Fruit fly (Drosophila melanogaster) whole organism, embryonic: ENCODE data around the gene Drs.
A peak's percentile ranks its signal among the peaks of the same experiment; 100 is the strongest.

ENCODE experiments used
- ATbp ChIP-seq: fragments of 200-800 bp; sonication (Bioruptor generic); optimal IDR thresholded peaks from 2 replicates; lab custom pipeline; 2017; ENCODE audit warnings: missing biosample characterization, mild to moderate bottlenecking, missing genetic modification characterization, missing genetic modification reagents
- Antp ChIP-seq: fragments of 200-800 bp; sonication (Bioruptor generic); optimal IDR thresholded peaks from 3 replicates; lab custom pipeline; 2016; ENCODE audit warnings: missing biosample characterization, missing genetic modification characterization
- Asciz ChIP-seq: fragments of 200-800 bp; sonication (Bioruptor generic); optimal IDR thresholded peaks from 2 replicates; lab custom pipeline; 2017; ENCODE audit warnings: missing biosample characterization, mild to moderate bottlenecking, missing genetic modification characterization, missing genetic modification reagents
- B-H2 ChIP-seq: fragments of 200-800 bp; sonication (Bioruptor generic); optimal IDR thresholded peaks from 2 replicates; lab custom pipeline; 2018; ENCODE audit warnings: missing biosample characterization, mild to moderate bottlenecking, missing genetic modification characterization
- CG11560 ChIP-seq: fragments of 200-800 bp; sonication (Bioruptor generic); IDR thresholded peaks from 3 replicates; pipeline ENCODE4 v1.3.6; 2022; ENCODE audit warnings: missing biosample characterization, missing genetic modification characterization
- CG14050 ChIP-seq: fragments of 200-800 bp; sonication (Bioruptor generic); IDR thresholded peaks from 3 replicates; pipeline ENCODE4 v1.3.6; 2022; ENCODE audit warnings: missing biosample characterization, missing genetic modification characterization
- CG17385 ChIP-seq: fragments of 200-800 bp; sonication (Bioruptor generic); optimal IDR thresholded peaks from 3 replicates; lab custom pipeline; 2018; ENCODE audit warnings: missing biosample characterization, mild to moderate bottlenecking, missing genetic modification characterization
- CG17802 ChIP-seq: fragments of 200-800 bp; sonication (Bioruptor generic); optimal IDR thresholded peaks from 2 replicates; lab custom pipeline; 2018; ENCODE audit warnings: missing biosample characterization, mild to moderate bottlenecking, missing genetic modification characterization, moderate library complexity
- CG1792 ChIP-seq: fragments of 200-800 bp; sonication (Bioruptor generic); optimal IDR thresholded peaks from 2 replicates; lab custom pipeline; 2016; ENCODE audit warnings: missing biosample characterization, missing genetic modification characterization
- CG18599 ChIP-seq: fragments of 200-800 bp; sonication (Bioruptor generic); optimal IDR thresholded peaks from 3 replicates; lab custom pipeline; 2017; ENCODE audit warnings: missing biosample characterization, missing genetic modification characterization, mild to moderate bottlenecking, moderate library complexity, missing genetic modification reagents
- CG2120 ChIP-seq: fragments of 200-800 bp; sonication (Bioruptor generic); optimal IDR thresholded peaks from 3 replicates; lab custom pipeline; 2016; ENCODE audit warnings: missing biosample characterization, missing genetic modification characterization
- CG2712 ChIP-seq: fragments of 200-800 bp; optimal IDR thresholded peaks from 3 replicates; lab custom pipeline; 2019; ENCODE audit warnings: missing biosample characterization, mild to moderate bottlenecking, missing genetic modification characterization, moderate library complexity
- CG30020 ChIP-seq: fragments of 200-800 bp; optimal IDR thresholded peaks from 2 replicates; lab custom pipeline; 2019; ENCODE audit warnings: missing biosample characterization, mild to moderate bottlenecking, missing genetic modification characterization, moderate library complexity
- CG31388 ChIP-seq: fragments of 200-800 bp; sonication (Bioruptor generic); optimal IDR thresholded peaks from 2 replicates; lab custom pipeline; 2016; ENCODE audit warnings: missing biosample characterization, missing genetic modification characterization
- CG31441 ChIP-seq: fragments of 200-800 bp; sonication (Bioruptor generic); IDR thresholded peaks from 2 replicates; pipeline ENCODE4 v1.3.6; 2022; ENCODE audit warnings: missing biosample characterization, missing genetic modification characterization
- CG3995 ChIP-seq: fragments of 200-800 bp; sonication (Bioruptor generic); optimal IDR thresholded peaks from 3 replicates; lab custom pipeline; 2016; ENCODE audit warnings: missing biosample characterization, missing genetic modification characterization
- CG4707 ChIP-seq: fragments of 200-800 bp; sonication (Bioruptor generic); optimal IDR thresholded peaks from 2 replicates; lab custom pipeline; 2018; ENCODE audit warnings: missing biosample characterization, mild to moderate bottlenecking, missing genetic modification characterization, moderate library complexity
- CG8388 ChIP-seq: fragments of 200-800 bp; sonication (Bioruptor generic); optimal IDR thresholded peaks from 2 replicates; lab custom pipeline; 2019; ENCODE audit warnings: missing biosample characterization, mild to moderate bottlenecking, missing genetic modification characterization, moderate library complexity
- CG9727 ChIP-seq: fragments of 200-800 bp; sonication (Bioruptor generic); optimal IDR thresholded peaks from 3 replicates; lab custom pipeline; 2017; ENCODE audit warnings: missing biosample characterization, mild to moderate bottlenecking, missing genetic modification characterization
- CG9817 ChIP-seq: fragments of 200-800 bp; sonication (Bioruptor generic); optimal IDR thresholded peaks from 2 replicates; lab custom pipeline; 2018; ENCODE audit warnings: missing biosample characterization, mild to moderate bottlenecking, missing genetic modification characterization, moderate library complexity
- CHES-1-like ChIP-seq: fragments of 200-800 bp; sonication (Bioruptor generic); optimal IDR thresholded peaks from 2 replicates; lab custom pipeline; 2016; ENCODE audit warnings: missing biosample characterization, missing genetic modification characterization
- Doc2 ChIP-seq: fragments of 200-800 bp; sonication (Bioruptor generic); IDR thresholded peaks from 2 replicates; pipeline ENCODE4 v1.3.6; 2022; ENCODE audit warnings: missing biosample characterization, missing genetic modification characterization
- Elba2 ChIP-seq: fragments of 200-800 bp; sonication (Bioruptor generic); optimal IDR thresholded peaks from 3 replicates; lab custom pipeline; 2016; ENCODE audit warnings: missing biosample characterization, missing genetic modification characterization
- Hr3 ChIP-seq: fragments of 200-800 bp; sonication (Bioruptor generic); optimal IDR thresholded peaks from 3 replicates; lab custom pipeline; 2016; ENCODE audit warnings: missing biosample characterization, missing genetic modification characterization
- MTF-1 ChIP-seq: fragments of 200-800 bp; sonication (Bioruptor generic); optimal IDR thresholded peaks from 2 replicates; lab custom pipeline; 2018; ENCODE audit warnings: missing biosample characterization, mild to moderate bottlenecking, missing genetic modification characterization, borderline replicate concordance
- Myb ChIP-seq: fragments of 200-800 bp; sonication (Bioruptor generic); optimal IDR thresholded peaks from 2 replicates; lab custom pipeline; 2016; ENCODE audit warnings: missing biosample characterization, missing genetic modification characterization
- Nf-YC ChIP-seq: fragments of 200-800 bp; optimal IDR thresholded peaks from 3 replicates; lab custom pipeline; 2019; ENCODE audit warnings: missing biosample characterization, mild to moderate bottlenecking, missing genetic modification characterization, moderate library complexity
- Rfx ChIP-seq: fragments of 200-800 bp; sonication (Bioruptor generic); IDR thresholded peaks from 2 replicates; pipeline ENCODE4 v1.3.6; 2022; ENCODE audit warnings: missing biosample characterization, missing genetic modification characterization
- Sry-δ ChIP-seq: fragments of 200-800 bp; sonication (Bioruptor generic); optimal IDR thresholded peaks from 2 replicates; lab custom pipeline; 2016; ENCODE audit warnings: missing biosample characterization, missing genetic modification characterization
- Xrp1 ChIP-seq: fragments of 200-800 bp; sonication (Bioruptor generic); IDR thresholded peaks from 2 replicates; pipeline ENCODE4 v1.3.6; 2022; ENCODE audit warnings: missing biosample characterization, missing genetic modification characterization
- abd-A ChIP-seq: fragments of 200-800 bp; sonication (Bioruptor generic); optimal IDR thresholded peaks from 3 replicates; lab custom pipeline; 2019; ENCODE audit warnings: missing biosample characterization, mild to moderate bottlenecking, missing genetic modification characterization, moderate library complexity
- ato ChIP-seq: fragments of 200-800 bp; sonication (Bioruptor generic); IDR thresholded peaks from 2 replicates; pipeline ENCODE4 v1.3.6; 2022; ENCODE audit warnings: missing biosample characterization, missing genetic modification characterization; ENCODE audit not compliant: partially characterized antibody
- chn ChIP-seq: fragments of 200-800 bp; sonication (Bioruptor generic); optimal IDR thresholded peaks from 2 replicates; lab custom pipeline; 2016; ENCODE audit warnings: missing biosample characterization, missing genetic modification characterization
- cwo ChIP-seq: fragments of 200-800 bp; sonication (Bioruptor generic); optimal IDR thresholded peaks from 3 replicates; lab custom pipeline; 2017; ENCODE audit warnings: missing biosample characterization, missing genetic modification characterization, mild to moderate bottlenecking, moderate library complexity, missing genetic modification reagents
- disco-r ChIP-seq: fragments of 200-800 bp; sonication (Bioruptor generic); optimal IDR thresholded peaks from 2 replicates; lab custom pipeline; 2016; ENCODE audit warnings: missing biosample characterization, missing genetic modification characterization
- exex ChIP-seq: fragments of 200-800 bp; sonication (Bioruptor generic); optimal IDR thresholded peaks from 4 replicates; lab custom pipeline; 2018; ENCODE audit warnings: missing biosample characterization, mild to moderate bottlenecking, missing genetic modification characterization, moderate library complexity
- gfzf ChIP-seq: fragments of 200-800 bp; sonication (Bioruptor generic); optimal IDR thresholded peaks from 2 replicates; lab custom pipeline; 2016; ENCODE audit warnings: missing biosample characterization, mild to moderate bottlenecking, missing genetic modification characterization, moderate library complexity
- hkb ChIP-seq, 2 experiments: fragments of 200-800 bp in 1 of 2; fragments of >200 bp in 1 of 2; sonication (Bioruptor generic) in 1 of 2; IDR thresholded peaks in 1 of 2; optimal IDR thresholded peaks in 1 of 2; 2 replicates each; pipeline versions ENCODE4 v1.3.6 to Lab custom; 2017 to 2022; ENCODE audit warnings: missing biosample characterization in 1 of 2, missing genetic modification characterization in 1 of 2
- hth ChIP-seq: fragments of >200 bp; optimal IDR thresholded peaks from 2 replicates; lab custom pipeline; 2017; ENCODE audit warnings: inconsistent platforms
- knrl ChIP-seq: fragments of 200-800 bp; sonication (Bioruptor generic); IDR thresholded peaks from 3 replicates; pipeline ENCODE4 v1.3.6; 2022; ENCODE audit warnings: missing biosample characterization, missing genetic modification characterization; ENCODE audit not compliant: partially characterized antibody
- maf-S ChIP-seq: fragments of 200-800 bp; sonication (Bioruptor generic); optimal IDR thresholded peaks from 2 replicates; lab custom pipeline; 2016; ENCODE audit warnings: missing biosample characterization, missing genetic modification characterization
- row ChIP-seq: fragments of 200-800 bp; sonication (Bioruptor generic); IDR thresholded peaks from 3 replicates; pipeline ENCODE4 v1.3.6; 2022; ENCODE audit warnings: missing biosample characterization, missing genetic modification characterization
- sens ChIP-seq: fragments of 200-800 bp; sonication (Bioruptor generic); peaks from one replicate; lab custom pipeline; 2016; ENCODE audit warnings: missing biosample characterization, missing genetic modification characterization
- sens-2 ChIP-seq: fragments of 200-800 bp; sonication (Bioruptor generic); IDR thresholded peaks from 2 replicates; pipeline ENCODE4 v1.3.6; 2022; ENCODE audit warnings: missing biosample characterization, missing genetic modification characterization
- sug ChIP-seq: fragments of 200-800 bp; optimal IDR thresholded peaks from 2 replicates; lab custom pipeline; 2019; ENCODE audit warnings: missing biosample characterization, mild to moderate bottlenecking, missing genetic modification characterization, moderate library complexity
- tgo ChIP-seq: fragments of 200-800 bp; sonication (Bioruptor generic); IDR thresholded peaks from 3 replicates; pipeline ENCODE4 v1.3.6; 2022; ENCODE audit warnings: missing biosample characterization, missing genetic modification characterization
- trem ChIP-seq: fragments of 200-800 bp; optimal IDR thresholded peaks from 3 replicates; lab custom pipeline; 2019; ENCODE audit warnings: missing biosample characterization, mild to moderate bottlenecking, missing genetic modification characterization, moderate library complexity
- trh ChIP-seq: fragments of 200-800 bp; sonication (Bioruptor generic); optimal IDR thresholded peaks from 2 replicates; lab custom pipeline; 2016; ENCODE audit warnings: missing biosample characterization, missing genetic modification characterization

Drs gene

DNA sequence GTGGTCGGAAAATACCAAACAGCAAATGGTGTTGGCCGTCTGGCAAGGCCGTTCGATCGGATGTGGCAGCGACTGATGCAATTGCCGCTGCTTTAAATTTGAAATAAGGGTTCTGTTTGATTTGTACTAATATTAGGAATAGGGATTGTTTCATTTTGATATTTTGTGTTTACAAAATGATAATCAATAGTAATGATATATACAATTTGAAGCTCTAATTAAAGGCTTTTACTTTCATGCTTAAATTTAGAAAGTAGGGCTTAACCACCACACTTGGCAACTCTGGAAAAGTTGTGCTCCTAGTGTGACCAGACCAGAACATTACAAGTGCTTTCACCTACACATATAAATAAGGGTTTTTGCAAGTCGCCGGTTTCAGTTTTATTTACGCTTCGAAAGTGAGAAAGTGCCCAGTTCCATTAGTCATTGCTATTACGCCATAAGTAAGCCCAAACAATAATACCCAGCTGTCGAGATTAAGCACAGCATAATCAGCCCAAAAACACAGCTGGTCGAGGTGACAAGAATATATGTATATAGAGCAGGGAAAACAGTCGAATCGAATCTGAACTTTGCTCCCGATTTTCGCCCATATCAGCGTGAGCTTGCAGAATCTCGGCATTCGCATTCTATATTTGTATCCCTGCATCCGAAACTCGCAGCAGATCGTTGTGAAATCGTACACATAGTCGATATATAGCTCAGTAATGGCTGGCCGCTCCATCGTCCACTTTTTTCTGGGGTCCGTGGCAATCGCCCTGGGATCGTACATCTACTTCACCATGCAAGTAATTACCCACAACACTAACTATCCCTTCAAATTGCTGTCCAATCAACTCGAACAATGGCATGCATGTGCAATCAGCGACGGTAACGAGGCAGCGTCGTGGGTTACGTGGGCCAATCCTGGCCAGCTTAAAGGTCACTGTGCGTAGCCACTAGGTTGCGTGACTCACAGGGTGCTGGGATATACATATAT, 43.1 kb upstream of the Drs start, which contains the start of gene Gtpx (continued):
- TF ChIP-seq maf-S (peak; percentile 44), row (GFP tag; lab: Robert Waterston, UW) (peak; percentile 81), hkb (optimal IDR thresholded peaks at IDR 0.05; lab: Kevin White, UChicago) (peak; percentile 90), hkb (GFP tag; IDR thresholded peaks at IDR 0.05; lab: Robert Waterston, UW) (no peak), CG11560 (tag; lab: Robert Waterston, UW) (no peak), Xrp1 (GFP tag; lab: Robert Waterston, UW) (peak; percentile 33; the same call in 1 of the 2 replicates), sens-2 (GFP tag; lab: Robert Waterston, UW) (no peak), Antp (GFP tag; lab: Kevin White, UChicago) (peak; percentile 27), abd-A (no peak), Nf-YC (tag; lab: Kevin White, UChicago) (peak; percentile 53), ATbp (GFP tag; lab: Kevin White, UChicago) (no peak), CG31441 (GFP tag; lab: Robert Waterston, UW) (no peak; the same call in 1 of the 2 replicates), ato (GFP tag; lab: Robert Waterston, UW) (no peak), Elba2 (GFP tag; lab: Kevin White, UChicago) (peak; percentile 23), CG2712 (tag; lab: Kevin White, UChicago) (peak; percentile 37), CG8388 (peak; percentile 19), B-H2 (GFP tag; lab: Kevin White, UChicago) (peak; percentile 57), disco-r (GFP tag; lab: Kevin White, UChicago) (no peak), chn (peak; percentile 3), hth (no peak), CG17385 (GFP tag; lab: Kevin White, UChicago) (peak; percentile 49), Doc2 (GFP tag; lab: Robert Waterston, UW) (no peak), CG17802 (tag; lab: Kevin White, UChicago) (peak; percentile 15), knrl (GFP tag; lab: Robert Waterston, UW) (peak; percentile 17; the same call in 1 of the 3 replicates), CG31388 (GFP tag; lab: Kevin White, UChicago) (no peak), sens (peak; percentile 91), sug (tag; lab: Kevin White, UChicago) (peak; percentile 70), Rfx (GFP tag; lab: Robert Waterston, UW) (peak; percentile 37; the same call in 1 of the 2 replicates), CG2120 (GFP tag; lab: Kevin White, UChicago) (peak; percentile 62), Hr3 (GFP tag; lab: Kevin White, UChicago) (peak; percentile 41), CHES-1-like (GFP tag; lab: Kevin White, UChicago) (peak; percentile 61), cwo (GFP tag; lab: Kevin White, UChicago) (no peak), CG18599 (GFP tag; lab: Kevin White, UChicago) (peak; percentile 43), Myb (GFP tag; lab: Kevin White, UChicago) (peak; percentile 86), Asciz (no peak), CG1792 (GFP tag; lab: Kevin White, UChicago) (no peak), Sry-δ (GFP tag; lab: Kevin White, UChicago) (peak; percentile 26), CG9817 (tag; lab: Kevin White, UChicago) (peak; percentile 65), trem (tag; lab: Kevin White, UChicago) (peak; percentile 43), gfzf (GFP tag; lab: Kevin White, UChicago) (peak; percentile 87), MTF-1 (GFP tag; lab: Kevin White, UChicago) (no peak), CG9727 (GFP tag; lab: Kevin White, UChicago) (peak; percentile 26), CG30020 (tag; lab: Kevin White, UChicago) (peak; percentile 35), CG14050 (GFP tag; lab: Robert Waterston, UW) (no peak), CG3995 (peak; percentile 21), CG4707 (GFP tag; lab: Kevin White, UChicago) (no peak), exex (no peak), trh (GFP tag; lab: Kevin White, UChicago) (no peak), tgo (GFP tag; lab: Robert Waterston, UW) (no peak)
